Fruit fly (Drosophila melanogaster) whole organism, wandering third instar larva: ENCODE data around the gene CG31792.
A peak's percentile ranks its signal among the peaks of the same experiment; 100 is the strongest.

ENCODE experiments used
- Abd-B ChIP-seq: fragments of >200 bp; optimal IDR thresholded peaks from 2 replicates; lab custom pipeline; 2017; ENCODE audit warnings: missing biosample characterization, missing genetic modification characterization
- CG32264 ChIP-seq: fragments of 200-800 bp; sonication (Bioruptor generic); optimal IDR thresholded peaks from 2 replicates; lab custom pipeline; 2016; ENCODE audit warnings: missing biosample characterization, missing genetic modification characterization
- CG9705 ChIP-seq: fragments of 200-800 bp; sonication (Bioruptor generic); optimal IDR thresholded peaks from 2 replicates; lab custom pipeline; 2018; ENCODE audit warnings: missing biosample characterization, mild to moderate bottlenecking, missing genetic modification characterization
- CrebA ChIP-seq: fragments of 200-800 bp; sonication (Bioruptor generic); optimal IDR thresholded peaks from 2 replicates; lab custom pipeline; 2016; ENCODE audit warnings: missing biosample characterization, mild to moderate bottlenecking, missing genetic modification characterization, borderline replicate concordance
- Dfd ChIP-seq: fragments of >200 bp; optimal IDR thresholded peaks from 2 replicates; lab custom pipeline; 2017; ENCODE audit warnings: missing biosample characterization, missing genetic modification characterization
- Dif ChIP-seq: fragments of 200-275, 200-300 bp; sonication (Bioruptor generic); optimal IDR thresholded peaks from 2 replicates; lab custom pipeline; 2018; ENCODE audit warnings: missing biosample characterization, missing genetic modification characterization; ENCODE audit not compliant: partially characterized antibody
- GATAd ChIP-seq: sonication (Bioruptor generic); optimal IDR thresholded peaks from 2 replicates; lab custom pipeline; 2016; ENCODE audit warnings: missing biosample characterization, missing genetic modification characterization
- HLH106 ChIP-seq: fragments of 200-800 bp; optimal IDR thresholded peaks from 3 replicates; lab custom pipeline; 2019; ENCODE audit warnings: missing biosample characterization, mild to moderate bottlenecking, missing genetic modification characterization, moderate library complexity
- Hnf4 ChIP-seq: fragments of 200-800 bp; sonication (Bioruptor generic); optimal IDR thresholded peaks from 2 replicates; lab custom pipeline; 2016; ENCODE audit warnings: missing biosample characterization, mild to moderate bottlenecking, missing genetic modification characterization
- Hr78 ChIP-seq: fragments of >200 bp; optimal IDR thresholded peaks from 2 replicates; lab custom pipeline; 2017; ENCODE audit warnings: missing biosample characterization, missing genetic modification characterization
- Hr83 ChIP-seq: fragments of 200-300 bp; sonication (Bioruptor generic); optimal IDR thresholded peaks from 2 replicates; lab custom pipeline; 2016; ENCODE audit warnings: missing biosample characterization, mild to moderate bottlenecking, missing genetic modification characterization, moderate library complexity; ENCODE audit not compliant: poor library complexity, severe bottlenecking
- Jra ChIP-seq: sonication (Bioruptor generic); optimal IDR thresholded peaks from 2 replicates; lab custom pipeline; 2016; ENCODE audit warnings: missing biosample characterization, missing genetic modification characterization
- Mio ChIP-seq: sonication (Bioruptor generic); optimal IDR thresholded peaks from 2 replicates; lab custom pipeline; 2016; ENCODE audit warnings: missing biosample characterization, missing genetic modification characterization
- Myc ChIP-seq: fragments of >200 bp; optimal IDR thresholded peaks from 2 replicates; lab custom pipeline; 2017
- N ChIP-seq: fragments of >200 bp; optimal IDR thresholded peaks from 2 replicates; lab custom pipeline; 2018; ENCODE audit warnings: missing biosample characterization, missing external identifiers, missing genetic modification characterization
- OdsH ChIP-seq: fragments of 200-800 bp; sonication (Bioruptor generic); optimal IDR thresholded peaks from 2 replicates; lab custom pipeline; 2016; ENCODE audit warnings: missing biosample characterization, mild to moderate bottlenecking, missing genetic modification characterization
- Rel ChIP-seq, 2 experiments: fragments of 200-800 bp; sonication (Bioruptor generic) in 1 of 2; optimal IDR thresholded peaks; 2 replicates in 1 of 2; 3 replicates in 1 of 2; lab custom pipeline; 2016 to 2019; ENCODE audit warnings: mild to moderate bottlenecking in 2 of 2, missing biosample characterization in 2 of 2, missing genetic modification characterization in 2 of 2, moderate library complexity in 1 of 2
- Sp1 ChIP-seq: fragments of 200-800 bp; sonication (Bioruptor generic); optimal IDR thresholded peaks from 3 replicates; lab custom pipeline; 2019; ENCODE audit warnings: missing biosample characterization, mild to moderate bottlenecking, missing genetic modification characterization, moderate library complexity
- Vsx2 ChIP-seq: fragments of 200-300, 225-300 bp; sonication (Bioruptor generic); optimal IDR thresholded peaks from 2 replicates; lab custom pipeline; 2018; ENCODE audit warnings: missing biosample characterization, missing genetic modification characterization; ENCODE audit not compliant: partially characterized antibody
- br ChIP-seq: fragments of 200-800 bp; sonication (Bioruptor generic); optimal IDR thresholded peaks from 2 replicates; lab custom pipeline; 2016; ENCODE audit warnings: missing biosample characterization, missing genetic modification characterization
- brk ChIP-seq: fragments of 200-800 bp; sonication (Bioruptor generic); optimal IDR thresholded peaks from 2 replicates; lab custom pipeline; 2016; ENCODE audit warnings: missing biosample characterization, mild to moderate bottlenecking, missing genetic modification characterization
- dl ChIP-seq, 2 experiments: fragments of 175-275, 200-275 bp in 1 of 2; fragments of 200-275 bp in 1 of 2; sonication (Bioruptor generic); optimal IDR thresholded peaks; lab custom pipeline; 2018; ENCODE audit warnings: mild to moderate bottlenecking in 2 of 2, missing biosample characterization in 2 of 2, missing genetic modification characterization in 2 of 2, moderate library complexity in 2 of 2; ENCODE audit not compliant: partially characterized antibody in 2 of 2, insufficient read depth in 1 of 2
- dmrt93B ChIP-seq: fragments of 200-800 bp; sonication (Bioruptor generic); optimal IDR thresholded peaks from 2 replicates; lab custom pipeline; 2018; ENCODE audit warnings: missing biosample characterization, mild to moderate bottlenecking, missing genetic modification characterization
- dsf ChIP-seq: sonication (Bioruptor generic); optimal IDR thresholded peaks from 2 replicates; lab custom pipeline; 2016; ENCODE audit warnings: missing biosample characterization, missing genetic modification characterization, borderline replicate concordance
- ey ChIP-seq: fragments of 200-800 bp; sonication (Bioruptor generic); optimal IDR thresholded peaks from 2 replicates; lab custom pipeline; 2016; ENCODE audit warnings: missing biosample characterization, missing genetic modification characterization
- foxo ChIP-seq, 2 experiments: fragments of 200-800 bp; sonication (Bioruptor generic); optimal IDR thresholded peaks; 2 replicates in 1 of 2; 3 replicates in 1 of 2; lab custom pipeline; 2016 to 2017; ENCODE audit warnings: missing biosample characterization in 2 of 2, missing genetic modification characterization in 2 of 2
- fru ChIP-seq: fragments of 200-800 bp; sonication (Bioruptor generic); optimal IDR thresholded peaks from 3 replicates; lab custom pipeline; 2016; ENCODE audit warnings: missing biosample characterization, mild to moderate bottlenecking, missing genetic modification characterization
- h ChIP-seq: fragments of 200-800 bp; sonication (Bioruptor generic); optimal IDR thresholded peaks from 3 replicates; lab custom pipeline; 2016; ENCODE audit warnings: missing biosample characterization, mild to moderate bottlenecking, missing genetic modification characterization
- jim ChIP-seq: fragments of 175-275, 200-325 bp; sonication (Bioruptor generic); optimal IDR thresholded peaks from 2 replicates; lab custom pipeline; 2016; ENCODE audit warnings: missing biosample characterization, mild to moderate bottlenecking, missing genetic modification characterization
- lola ChIP-seq: fragments of >200 bp; optimal IDR thresholded peaks from 2 replicates; lab custom pipeline; 2017; ENCODE audit warnings: missing biosample characterization, missing genetic modification characterization
- pan ChIP-seq: fragments of >200 bp; optimal IDR thresholded peaks from 2 replicates; lab custom pipeline; 2017
- psq ChIP-seq: fragments of 200-800 bp; sonication (Bioruptor generic); optimal IDR thresholded peaks from 3 replicates; lab custom pipeline; 2017; ENCODE audit warnings: missing biosample characterization, mild to moderate bottlenecking, missing genetic modification characterization, moderate library complexity
- rgr ChIP-seq: fragments of 200-800 bp; sonication (Bioruptor generic); optimal IDR thresholded peaks from 3 replicates; lab custom pipeline; 2016; ENCODE audit warnings: missing biosample characterization, mild to moderate bottlenecking, missing genetic modification characterization
- sage ChIP-seq: fragments of 200-800 bp; sonication (Bioruptor generic); optimal IDR thresholded peaks from 2 replicates; lab custom pipeline; 2016; ENCODE audit warnings: missing biosample characterization, mild to moderate bottlenecking, missing genetic modification characterization
- sv ChIP-seq: fragments of 200-800 bp; sonication (Bioruptor generic); optimal IDR thresholded peaks from 3 replicates; lab custom pipeline; 2016; ENCODE audit warnings: missing biosample characterization, missing genetic modification characterization
- tai ChIP-seq: sonication (Bioruptor generic); optimal IDR thresholded peaks from 2 replicates; lab custom pipeline; 2016; ENCODE audit warnings: missing biosample characterization, missing genetic modification characterization
- usp ChIP-seq: fragments of >200 bp; optimal IDR thresholded peaks from 2 replicates; lab custom pipeline; 2017; ENCODE audit warnings: missing biosample characterization, missing genetic modification characterization
- woc ChIP-seq: sonication (Bioruptor generic); optimal IDR thresholded peaks from 2 replicates; lab custom pipeline; 2016; ENCODE audit warnings: missing biosample characterization, mild to moderate bottlenecking, missing genetic modification characterization

CG31792 gene

dm6 chr2L:19021278-19022220 is 24.3 kb downstream of the CG31792 start (continued):
- TF ChIP-seq CG32264 (GFP tag; lab: Kevin White, UChicago) (peak; percentile 14), lola (no peak)
- TF ChIP-seq, all 38 proteins: peak for 20

dm6 chr2L:19022221-19022516 is 24.9 kb downstream of the CG31792 start, which contains the start of gene CG15172:
CG15172 (plus strand) TSS chr2L:19022417.
- no peak for TF ChIP-seq tai (GFP tag; lab: Kevin White, UChicago)
- no peak for TF ChIP-seq OdsH (GFP tag; lab: Kevin White, UChicago)
- TF ChIP-seq Hnf4 (GFP tag; lab: Kevin White, UChicago), result no peak
- no peak for TF ChIP-seq pan (lab: Kevin White, UChicago)
- TF ChIP-seq Mio (GFP tag; lab: Kevin White, UChicago), result no peak

dm6 chr2L:19023972-19024743 is 26.9 kb downstream of the CG31792 start:
- TF ChIP-seq woc (GFP tag; lab: Kevin White, UChicago), result no peak
- no peak for TF ChIP-seq GATAd (GFP tag; lab: Kevin White, UChicago)
- TF ChIP-seq Sp1 (GFP tag; lab: Kevin White, UChicago), result peak; percentile 78
- TF ChIP-seq fru (GFP tag; lab: Kevin White, UChicago), result peak; percentile 61
- TF ChIP-seq tai (GFP tag; lab: Kevin White, UChicago), result no peak
- peak in 1 of 2 experiments; percentile 69 for TF ChIP-seq foxo (GFP tag; optimal IDR thresholded peaks at IDR 0.05; lab: Kevin White, UChicago)
- no peak for TF ChIP-seq brk (GFP tag; lab: Kevin White, UChicago)
- peak; percentile 24 for TF ChIP-seq br (GFP tag; lab: Kevin White, UChicago)
- TF ChIP-seq Hnf4 (GFP tag; lab: Kevin White, UChicago), result no peak
- TF ChIP-seq rgr (GFP tag; lab: Kevin White, UChicago), result peak; percentile 52
- TF ChIP-seq Dif, result no peak
- TF ChIP-seq Vsx2, result no peak
- no peak for TF ChIP-seq Abd-B (GFP tag; lab: Kevin White, UChicago)
- no peak for TF ChIP-seq Hr83
- TF ChIP-seq h (GFP tag; lab: Kevin White, UChicago), result peak; percentile 60
- peak; percentile 76 for TF ChIP-seq HLH106 (tag; lab: Kevin White, UChicago)
- TF ChIP-seq CrebA (GFP tag; lab: Kevin White, UChicago), result no peak
- TF ChIP-seq psq, result peak; percentile 56
- TF ChIP-seq CG32264 (GFP tag; lab: Kevin White, UChicago), result no peak
- no peak for TF ChIP-seq Hr78 (GFP tag; lab: Kevin White, UChicago)
- no peak for TF ChIP-seq lola
- TF ChIP-seq Dfd, result no peak
- no peak for TF ChIP-seq Jra
- peak; percentile 9 for TF ChIP-seq sv (GFP tag; lab: Kevin White, UChicago)
- no peak for TF ChIP-seq sage (GFP tag; lab: Kevin White, UChicago)
- no peak for TF ChIP-seq dl (GFP tag; optimal IDR thresholded peaks at IDR 0.05; lab: Kevin White, UChicago; ENCODE audit: insufficient read depth in 1 of 2, partially characterized antibody in 2 of 2)
- no peak for TF ChIP-seq N
- peak; percentile 51 for TF ChIP-seq CG9705 (GFP tag; lab: Kevin White, UChicago)
- TF ChIP-seq pan (lab: Kevin White, UChicago), result no peak
- TF ChIP-seq OdsH (GFP tag; lab: Kevin White, UChicago), result peak; percentile 41
- TF ChIP-seq ey (GFP tag; lab: Kevin White, UChicago), result peak; percentile 51
- TF ChIP-seq jim, result no peak
- peak; percentile 49 for TF ChIP-seq dmrt93B
- no peak for TF ChIP-seq dsf (GFP tag; lab: Kevin White, UChicago)
- TF ChIP-seq usp (GFP tag; lab: Kevin White, UChicago), result no peak
- no peak for TF ChIP-seq Myc (lab: Kevin White, UChicago)
- TF ChIP-seq Rel (GFP tag; optimal IDR thresholded peaks at IDR 0.05; lab: Kevin White, UChicago), result no peak
- TF ChIP-seq Rel (tag; optimal IDR thresholded peaks at IDR 0.05; lab: Kevin White, UChicago), result peak; percentile 5
- no peak for TF ChIP-seq Mio (GFP tag; lab: Kevin White, UChicago)
